Worm (Caenorhabditis elegans): ENCODE measurements around the gene F11D11.22.

Gene F11D11.22

ce11 chrV:18811360-18811759, 49.2 kb downstream of the F11D11.22 start, which contains the start of gene C54E10.7:
TSS of gene C54E10.7 (plus strand) at chrV:18811660.
- TF ChIP-seq T22C8.4 (GFP tag; IDR thresholded peaks at IDR 0.05) (no peak), tab-1 (GFP tag; IDR thresholded peaks at IDR 0.05) (no peak), ztf-29 (GFP tag; IDR thresholded peaks at IDR 0.05) (no peak), cog-1 (tag; optimal IDR thresholded peaks at IDR 0.05) (no peak), klf-2 (GFP tag; conservative IDR thresholded peaks at IDR 0.05) (no peak), med-1 (GFP tag; optimal IDR thresholded peaks at IDR 0.05; ENCODE audit: insufficient read depth) (no peak), ztf-23 (GFP tag; IDR thresholded peaks at IDR 0.05) (no peak), flt-1 (GFP tag; IDR thresholded peaks at IDR 0.05) (no peak), ref-1 (GFP tag; conservative IDR thresholded peaks at IDR 0.05) (no peak)
